Worm (Caenorhabditis elegans): ENCODE data around the gene F11C7.7.

- TF ChIP-seq aly-2 (tag; optimal IDR thresholded peaks at IDR 0.05) (no peak), unc-130 (tag; optimal IDR thresholded peaks at IDR 0.05) (no peak), nhr-20 (tag; optimal IDR thresholded peaks at IDR 0.05) (no peak), fkh-8 (tag; optimal IDR thresholded peaks at IDR 0.05) (no peak), blmp-1 (tag; optimal IDR thresholded peaks at IDR 0.05) (no peak), jun-1 (tag; optimal IDR thresholded peaks at IDR 0.05) (no peak), lin-35 (GFP tag; optimal IDR thresholded peaks at IDR 0.05) (no peak), ama-1 (optimal IDR thresholded peaks at IDR 0.05) (no peak)
These were observed 14.1 kb upstream of the F11C7.7 start for ce11 chrX:17384343-17384742.

All from whole organism, L1 larva.